Fruit fly (Drosophila melanogaster): ENCODE results near the gene PSMG1.

- TF ChIP-seq CG11695 (GFP tag; IDR thresholded peaks at IDR 0.05), result no peak
- TF ChIP-seq CG4360 (GFP tag; IDR thresholded peaks at IDR 0.05), result no peak
- no peak for TF ChIP-seq Hr51 (GFP tag; optimal IDR thresholded peaks at IDR 0.05)
- no peak for TF ChIP-seq bbx (GFP tag; IDR thresholded peaks at IDR 0.05; ENCODE audit: partially characterized antibody)
- no peak for TF ChIP-seq CG17186 (GFP tag; optimal IDR thresholded peaks at IDR 0.05)
- no peak for TF ChIP-seq NK7.1 (GFP tag; optimal IDR thresholded peaks at IDR 0.05)
- no peak for TF ChIP-seq tx (GFP tag; optimal IDR thresholded peaks at IDR 0.05)
- no peak for TF ChIP-seq Stat92E (GFP tag; optimal IDR thresholded peaks at IDR 0.05)
These were observed 44.7 kb upstream of the PSMG1 start for dm6 chr3R:5838683-5839365.

All from whole organism, embryonic.